Fruit fly (Drosophila melanogaster) whole organism, embryonic: ENCODE measurements around the gene CG13248.

Experiments
- CG10565 ChIP-seq: fragments of 200-800 bp; sonication (Bioruptor generic); optimal IDR thresholded peaks from 3 replicates; lab custom pipeline; 2016; ENCODE audit warnings: missing biosample characterization, mild to moderate bottlenecking, missing genetic modification characterization
- CG10959 ChIP-seq: fragments of 200-800 bp; sonication (Bioruptor generic); IDR thresholded peaks from 2 replicates; pipeline ENCODE4 v1.3.6; 2022; ENCODE audit warnings: missing biosample characterization, missing genetic modification characterization
- CG12071 ChIP-seq: fragments of 200-800 bp; sonication (Bioruptor generic); optimal IDR thresholded peaks from 3 replicates; lab custom pipeline; 2018; ENCODE audit warnings: missing biosample characterization, mild to moderate bottlenecking, missing genetic modification characterization
- CG12236 ChIP-seq: fragments of 200-800 bp; sonication (Bioruptor generic); optimal IDR thresholded peaks from 2 replicates; lab custom pipeline; 2016; ENCODE audit warnings: missing biosample characterization, missing genetic modification characterization
- CG12299 ChIP-seq: fragments of 200-800 bp; sonication (Bioruptor generic); optimal IDR thresholded peaks from 2 replicates; lab custom pipeline; 2018; ENCODE audit warnings: missing biosample characterization, mild to moderate bottlenecking, missing genetic modification characterization
- CG13775 ChIP-seq: fragments of 200-800 bp; sonication (Bioruptor generic); optimal IDR thresholded peaks from 3 replicates; lab custom pipeline; 2017; ENCODE audit warnings: missing biosample characterization, mild to moderate bottlenecking, missing genetic modification characterization
- CG14441 ChIP-seq: fragments of 200-800 bp; sonication (Bioruptor generic); IDR thresholded peaks from 2 replicates; pipeline ENCODE4 v1.3.6; 2022; ENCODE audit warnings: missing biosample characterization, missing genetic modification characterization
- CG17568 ChIP-seq: fragments of 200-800 bp; sonication (Bioruptor generic); optimal IDR thresholded peaks from 2 replicates; lab custom pipeline; 2018; ENCODE audit warnings: missing biosample characterization, mild to moderate bottlenecking, missing genetic modification characterization, moderate library complexity
- CG2199 ChIP-seq: fragments of 200-800 bp; sonication (Bioruptor generic); IDR thresholded peaks from 3 replicates; pipeline ENCODE4 v1.3.6; 2022; ENCODE audit warnings: missing biosample characterization, missing genetic modification characterization
- CG30403 ChIP-seq: fragments of 200-800 bp; sonication (Bioruptor generic); optimal IDR thresholded peaks from 3 replicates; lab custom pipeline; 2016; ENCODE audit warnings: missing biosample characterization, missing genetic modification characterization
- CG31224 ChIP-seq: fragments of 200-800 bp; sonication (Bioruptor generic); IDR thresholded peaks from 2 replicates; pipeline ENCODE4 v1.3.6; 2022; ENCODE audit warnings: missing biosample characterization, missing genetic modification characterization
- CG3407 ChIP-seq: fragments of 200-800 bp; sonication (Bioruptor generic); optimal IDR thresholded peaks from 2 replicates; lab custom pipeline; 2018; ENCODE audit warnings: missing biosample characterization, mild to moderate bottlenecking, missing genetic modification characterization
- CG3726 ChIP-seq: fragments of 200-800 bp; sonication (Bioruptor generic); IDR thresholded peaks from 3 replicates; pipeline ENCODE4, ENCODE4 v1.3.6; 2022; ENCODE audit warnings: missing biosample characterization, missing genetic modification characterization
- CG3847 ChIP-seq: fragments of 200-800 bp; sonication (Bioruptor generic); IDR thresholded peaks from 2 replicates; pipeline ENCODE4 v1.3.6; 2022; ENCODE audit warnings: missing biosample characterization, missing genetic modification characterization
- CG42726 ChIP-seq: fragments of 200-800 bp; sonication (Bioruptor generic); IDR thresholded peaks from 2 replicates; pipeline ENCODE4 v1.3.6; 2022; ENCODE audit warnings: missing biosample characterization, missing genetic modification characterization; ENCODE audit not compliant: partially characterized antibody
- CG4730 ChIP-seq: fragments of 200-800 bp; sonication (Bioruptor generic); IDR thresholded peaks from 2 replicates; pipeline ENCODE4 v1.3.6; 2022; ENCODE audit warnings: missing biosample characterization, missing genetic modification characterization
- CG5180 ChIP-seq: fragments of 200-800 bp; sonication (Bioruptor generic); optimal IDR thresholded peaks from 3 replicates; lab custom pipeline; 2017; ENCODE audit warnings: missing biosample characterization, missing genetic modification characterization, mild to moderate bottlenecking, moderate library complexity, missing genetic modification reagents
- CG8290 ChIP-seq, 3 experiments: fragments of 200-800 bp; sonication (Bioruptor generic); optimal IDR thresholded peaks; 2 replicates each; lab custom pipeline; 2016 to 2019; ENCODE audit warnings: missing biosample characterization in 3 of 3, missing genetic modification characterization in 3 of 3, mild to moderate bottlenecking in 2 of 3, moderate library complexity in 1 of 3
- Dip3 ChIP-seq: fragments of 200-800 bp; sonication (Bioruptor generic); optimal IDR thresholded peaks from 3 replicates; lab custom pipeline; 2016; ENCODE audit warnings: missing biosample characterization, missing genetic modification characterization
- E2f1 ChIP-seq: fragments of 200-800 bp; sonication (Bioruptor generic); IDR thresholded peaks from 2 replicates; pipeline ENCODE4 v1.3.6; 2022; ENCODE audit warnings: missing biosample characterization, missing genetic modification characterization
- E2f2 ChIP-seq: fragments of 200-800 bp; sonication (Bioruptor generic); IDR thresholded peaks from 2 replicates; pipeline ENCODE4 v1.3.6; 2022; ENCODE audit warnings: missing biosample characterization, missing genetic modification characterization
- MESR4 ChIP-seq: fragments of 200-800 bp; sonication (Bioruptor generic); optimal IDR thresholded peaks from 2 replicates; lab custom pipeline; 2018; ENCODE audit warnings: missing biosample characterization, mild to moderate bottlenecking, missing genetic modification characterization, moderate library complexity
- Mad ChIP-seq: fragments of 200-800 bp; sonication (Bioruptor generic); optimal IDR thresholded peaks from 2 replicates; lab custom pipeline; 2016; ENCODE audit warnings: missing biosample characterization, missing genetic modification characterization
- Nf-YB ChIP-seq: fragments of 200-800 bp; sonication (Bioruptor generic); optimal IDR thresholded peaks from 3 replicates; lab custom pipeline; 2019; ENCODE audit warnings: missing biosample characterization, mild to moderate bottlenecking, missing genetic modification characterization, moderate library complexity
- Opbp ChIP-seq: fragments of 200-800 bp; sonication (Bioruptor generic); IDR thresholded peaks from 3 replicates; pipeline ENCODE4 v1.3.6; 2022; ENCODE audit warnings: missing biosample characterization, missing genetic modification characterization; ENCODE audit not compliant: partially characterized antibody
- Poxn ChIP-seq: fragments of 200-800 bp; sonication (Bioruptor generic); IDR thresholded peaks from 2 replicates; pipeline ENCODE4 v1.3.6; 2022; ENCODE audit warnings: missing biosample characterization, missing genetic modification characterization
- abd-A ChIP-seq: fragments of 200-800 bp; sonication (Bioruptor generic); optimal IDR thresholded peaks from 3 replicates; lab custom pipeline; 2019; ENCODE audit warnings: missing biosample characterization, mild to moderate bottlenecking, missing genetic modification characterization, moderate library complexity
- chn ChIP-seq: fragments of 200-800 bp; sonication (Bioruptor generic); optimal IDR thresholded peaks from 2 replicates; lab custom pipeline; 2016; ENCODE audit warnings: missing biosample characterization, missing genetic modification characterization
- croc ChIP-seq: fragments of 200-800 bp; sonication (Bioruptor generic); conservative IDR thresholded peaks from 3 replicates; pipeline ENCODE4 v1.3.6; 2022; ENCODE audit warnings: missing biosample characterization, missing genetic modification characterization
- disco-r ChIP-seq: fragments of 200-800 bp; sonication (Bioruptor generic); optimal IDR thresholded peaks from 2 replicates; lab custom pipeline; 2016; ENCODE audit warnings: missing biosample characterization, missing genetic modification characterization
- dmrt99B ChIP-seq: fragments of 200-800 bp; sonication (Bioruptor generic); optimal IDR thresholded peaks from 2 replicates; lab custom pipeline; 2018; ENCODE audit warnings: missing biosample characterization, mild to moderate bottlenecking, missing genetic modification characterization, moderate library complexity
- emc ChIP-seq: fragments of 200-800 bp; sonication (Bioruptor generic); optimal IDR thresholded peaks from 2 replicates; lab custom pipeline; 2016; ENCODE audit warnings: missing biosample characterization, missing genetic modification characterization
- gcm ChIP-seq: fragments of 200-800 bp; sonication (Bioruptor generic); optimal IDR thresholded peaks from 2 replicates; lab custom pipeline; 2019; ENCODE audit warnings: missing biosample characterization, mild to moderate bottlenecking, missing genetic modification characterization, moderate library complexity
- gfzf ChIP-seq: fragments of 200-800 bp; sonication (Bioruptor generic); optimal IDR thresholded peaks from 2 replicates; lab custom pipeline; 2016; ENCODE audit warnings: missing biosample characterization, mild to moderate bottlenecking, missing genetic modification characterization, moderate library complexity
- her ChIP-seq: fragments of 200-800 bp; sonication (Bioruptor generic); optimal IDR thresholded peaks from 2 replicates; lab custom pipeline; 2016; ENCODE audit warnings: missing biosample characterization, missing genetic modification characterization
- inv ChIP-seq: fragments of 200-800 bp; sonication (Bioruptor generic); IDR thresholded peaks from 2 replicates; pipeline ENCODE4 v1.3.6; 2022; ENCODE audit warnings: missing biosample characterization, missing genetic modification characterization; ENCODE audit not compliant: partially characterized antibody
- kay ChIP-seq: fragments of 200-800 bp; sonication (Bioruptor generic); optimal IDR thresholded peaks from 2 replicates; lab custom pipeline; 2016; ENCODE audit warnings: missing biosample characterization, missing genetic modification characterization
- klu ChIP-seq: fragments of 200-800 bp; sonication (Bioruptor generic); IDR thresholded peaks from 2 replicates; pipeline ENCODE4 v1.3.6; 2022; ENCODE audit warnings: missing biosample characterization, missing genetic modification characterization
- lilli ChIP-seq: fragments of 200-800 bp; sonication (Bioruptor generic); optimal IDR thresholded peaks from 3 replicates; lab custom pipeline; 2016; ENCODE audit warnings: missing biosample characterization, missing genetic modification characterization
- mirr ChIP-seq: fragments of 200-800 bp; sonication (Bioruptor generic); optimal IDR thresholded peaks from 3 replicates; lab custom pipeline; 2018; ENCODE audit warnings: missing biosample characterization, mild to moderate bottlenecking, missing genetic modification characterization
- pfk ChIP-seq: fragments of 200-800 bp; sonication (Bioruptor generic); optimal IDR thresholded peaks from 2 replicates; lab custom pipeline; 2018; ENCODE audit warnings: missing biosample characterization, mild to moderate bottlenecking, missing genetic modification characterization, moderate library complexity
- pho ChIP-seq: fragments of 200-800 bp; sonication (Bioruptor generic); optimal IDR thresholded peaks from 2 replicates; lab custom pipeline; 2016; ENCODE audit warnings: missing biosample characterization, missing genetic modification characterization
- pnt ChIP-seq: fragments of 200-800 bp; sonication (Bioruptor generic); optimal IDR thresholded peaks from 3 replicates; lab custom pipeline; 2016; ENCODE audit warnings: missing biosample characterization, missing genetic modification characterization
- sc ChIP-seq, 3 experiments: fragments of >200 bp in 2 of 3; fragments of 200-800 bp in 1 of 3; sonication (Bioruptor generic) in 1 of 3; optimal IDR thresholded peaks; 2 replicates in 2 of 3; 3 replicates in 1 of 3; lab custom pipeline; 2017; ENCODE audit warnings: mild to moderate bottlenecking in 1 of 3, missing biosample characterization in 1 of 3, missing genetic modification characterization in 1 of 3, missing genetic modification reagents in 1 of 3
- scrt ChIP-seq: fragments of 200-800 bp; sonication (Bioruptor generic); optimal IDR thresholded peaks from 2 replicates; lab custom pipeline; 2018; ENCODE audit warnings: missing biosample characterization, mild to moderate bottlenecking, missing genetic modification characterization, moderate library complexity
- seq ChIP-seq: fragments of 200-800 bp; sonication (Bioruptor generic); IDR thresholded peaks from 2 replicates; pipeline ENCODE4 v1.3.6; 2022; ENCODE audit warnings: missing biosample characterization, missing genetic modification characterization
- tgo ChIP-seq: fragments of 200-800 bp; sonication (Bioruptor generic); IDR thresholded peaks from 3 replicates; pipeline ENCODE4 v1.3.6; 2022; ENCODE audit warnings: missing biosample characterization, missing genetic modification characterization
- usp ChIP-seq: fragments of >200 bp; optimal IDR thresholded peaks from 2 replicates; lab custom pipeline; 2017; ENCODE audit warnings: missing biosample characterization, missing genetic modification characterization

Gene CG13248

dm6 chr3L:20401026-20401912 lies 9.1 kb downstream of the CG13248 start, which contains the start of gene trbl (continued):
- TF ChIP-seq CG42726 (no peak), gfzf (peak; percentile 59), CG8290 (GFP tag; optimal IDR thresholded peaks at IDR 0.05; lab: Kevin White, UChicago) (peak; percentile 43), CG8290 (tag; optimal IDR thresholded peaks at IDR 0.05; lab: Kevin White, UChicago) (peak; percentile 44 to 64), CG30403 (GFP tag; lab: Kevin White, UChicago) (no peak), Opbp (GFP tag; lab: Robert Waterston, UW) (peak; percentile 86; the same call in 2 of the 3 replicates), CG17568 (GFP tag; lab: Kevin White, UChicago) (peak; percentile 18), Poxn (GFP tag; lab: Robert Waterston, UW) (no peak), lilli (GFP tag; lab: Kevin White, UChicago) (peak; percentile 8), CG3407 (peak; percentile 24), kay (GFP tag; lab: Kevin White, UChicago) (no peak), E2f2 (GFP tag; lab: Robert Waterston, UW) (peak; percentile 60), CG10565 (no peak), CG31224 (no peak), seq (peak; percentile 69; the same call in 1 of the 2 replicates), pnt (GFP tag; lab: Kevin White, UChicago) (no peak), croc (GFP tag; lab: Robert Waterston, UW) (no peak), mirr (GFP tag; lab: Kevin White, UChicago) (peak; percentile 54), Mad (GFP tag; lab: Kevin White, UChicago) (no peak), Dip3 (GFP tag; lab: Kevin White, UChicago) (no peak), emc (GFP tag; lab: Kevin White, UChicago) (no peak), her (GFP tag; lab: Kevin White, UChicago) (peak; percentile 70), CG2199 (GFP tag; lab: Robert Waterston, UW) (peak; percentile 79; the same call in 1 of the 3 replicates), scrt (GFP tag; lab: Kevin White, UChicago) (peak; percentile 6), CG12071 (GFP tag; lab: Kevin White, UChicago) (peak; percentile 58), Nf-YB (GFP tag; lab: Kevin White, UChicago) (peak; percentile 33), CG3847 (no peak), usp (GFP tag; lab: Kevin White, UChicago) (no peak), chn (no peak), CG12236 (GFP tag; lab: Kevin White, UChicago) (no peak), CG10959 (GFP tag; lab: Robert Waterston, UW) (no peak), dmrt99B (tag; lab: Kevin White, UChicago) (peak; percentile 23), abd-A (peak; percentile 2), CG14441 (GFP tag; lab: Robert Waterston, UW) (no peak), inv (no peak), gcm (GFP tag; lab: Kevin White, UChicago) (peak; percentile 80), CG13775 (no peak), CG12299 (tag; lab: Kevin White, UChicago) (peak; percentile 60), tgo (GFP tag; lab: Robert Waterston, UW) (no peak; the same call in 2 of the 3 replicates), CG5180 (no peak), sc (optimal IDR thresholded peaks at IDR 0.05; lab: Kevin White, UChicago) (no peak), sc (GFP tag; optimal IDR thresholded peaks at IDR 0.05; lab: Kevin White, UChicago) (no peak), E2f1 (no peak), klu (GFP tag; lab: Robert Waterston, UW) (no peak), disco-r (GFP tag; lab: Kevin White, UChicago) (no peak), pho (GFP tag; lab: Kevin White, UChicago) (no peak), MESR4 (GFP tag; lab: Kevin White, UChicago) (peak; percentile 37), CG3726 (GFP tag; lab: Robert Waterston, UW) (no peak), pfk (GFP tag; lab: Kevin White, UChicago) (peak; percentile 52), CG4730 (GFP tag; lab: Robert Waterston, UW) (no peak)
